Worm (Caenorhabditis elegans) whole organism, L4 larva: ENCODE data around the gene sra-29.

Source experiments
- F26F4.8 ChIP-seq: fragments of 200-800 bp; sonication (Bioruptor generic); conservative IDR thresholded peaks from 2 replicates; pipeline ENCODE4 v1.3.6; 2022; ENCODE audit warnings: missing genetic modification characterization, missing compliant biosample characterization
- F44E2.7 ChIP-seq: fragments of 200-800 bp; sonication (Bioruptor generic); IDR thresholded peaks from 2 replicates; pipeline ENCODE4 v2.1.2; 2022; ENCODE audit warnings: missing genetic modification characterization, missing compliant biosample characterization
- R02D3.7 ChIP-seq: fragments of 150-350 bp; sonication (generic microtip); optimal IDR thresholded peaks from 3 replicates; lab custom pipeline; 2014; ENCODE audit warnings: missing biosample characterization, missing genetic modification characterization
- Y105C5A.15 ChIP-seq: fragments of 200-800 bp; sonication (Bioruptor generic); IDR thresholded peaks from 2 replicates; pipeline ENCODE4 v1.3.6; 2022; ENCODE audit warnings: missing genetic modification characterization, missing compliant biosample characterization
- Y75B8A.6 ChIP-seq: fragments of 200-800 bp; sonication (Bioruptor generic); IDR thresholded peaks from 2 replicates; pipeline ENCODE4 v1.3.6; 2022; ENCODE audit warnings: missing genetic modification reagents, missing genetic modification characterization, missing compliant biosample characterization
- ZK337.2 ChIP-seq: fragments of 200-800 bp; sonication (Bioruptor generic); IDR thresholded peaks from 2 replicates; pipeline ENCODE4 v1.3.6; 2022; ENCODE audit warnings: missing genetic modification reagents, missing genetic modification characterization, missing compliant biosample characterization
- aha-1 ChIP-seq: fragments of 150-350 bp; peaks from one replicate; lab custom pipeline; 2014; ENCODE audit warnings: missing biosample characterization, missing genetic modification characterization
- ama-1 ChIP-seq: fragments of 150-350 bp; optimal IDR thresholded peaks from 2 replicates; lab custom pipeline; 2014; ENCODE audit warnings: inconsistent platforms, mixed read lengths
- arid-1 ChIP-seq: fragments of 200-800 bp; sonication (Bioruptor generic); conservative IDR thresholded peaks from 2 replicates; pipeline ENCODE4 v1.3.6; 2022; ENCODE audit warnings: missing genetic modification reagents, missing genetic modification characterization, missing compliant biosample characterization
- ceh-20 ChIP-seq: fragments of 200-800 bp; sonication (Bioruptor generic); IDR thresholded peaks from 2 replicates; pipeline ENCODE4 v1.3.6; 2022; ENCODE audit warnings: missing genetic modification reagents, missing genetic modification characterization, missing compliant biosample characterization
- ceh-62 ChIP-seq: sonication (generic microtip); optimal IDR thresholded peaks from 2 replicates; lab custom pipeline; 2017; ENCODE audit warnings: missing biosample characterization, missing genetic modification characterization
- ctbp-1 ChIP-seq: fragments of 200-800 bp; sonication (Bioruptor generic); IDR thresholded peaks from 2 replicates; pipeline ENCODE4 v1.3.6; 2022; ENCODE audit warnings: missing genetic modification reagents, missing genetic modification characterization, missing compliant biosample characterization
- daf-16 ChIP-seq, 3 experiments: sonication (generic microtip); optimal IDR thresholded peaks; 2 replicates each; lab custom pipeline; 2016 to 2017; ENCODE audit warnings: missing genetic modification characterization in 3 of 3, missing genetic modification reagents in 3 of 3, mild to moderate bottlenecking in 2 of 3, missing compliant biosample characterization in 2 of 3, missing biosample characterization in 1 of 3, moderate library complexity in 1 of 3
- daf-8 ChIP-seq: fragments of 200-800 bp; sonication (Bioruptor generic); IDR thresholded peaks from 2 replicates; pipeline ENCODE4 v1.3.6; 2022; ENCODE audit warnings: missing genetic modification characterization, missing compliant biosample characterization
- dmd-6 ChIP-seq: fragments of 200-800 bp; sonication (Bioruptor generic); IDR thresholded peaks from 2 replicates; pipeline ENCODE4 v1.3.6; 2022; ENCODE audit warnings: missing genetic modification reagents, missing genetic modification characterization, missing compliant biosample characterization
- dmd-8 ChIP-seq: fragments of 200-800 bp; sonication (Bioruptor generic); IDR thresholded peaks from 2 replicates; pipeline ENCODE4 v1.3.6; 2022; ENCODE audit warnings: missing genetic modification characterization, missing compliant biosample characterization
- dpl-1 ChIP-seq: fragments of 150-350 bp; optimal IDR thresholded peaks from 2 replicates; lab custom pipeline; 2014; ENCODE audit warnings: missing biosample characterization, missing genetic modification reagents, missing genetic modification characterization
- duxl-1 ChIP-seq: sonication (generic microtip); optimal IDR thresholded peaks from 2 replicates; lab custom pipeline; 2016; ENCODE audit warnings: mild to moderate bottlenecking, missing genetic modification characterization, moderate library complexity, missing compliant biosample characterization; ENCODE audit not compliant: poor library complexity
- dve-1 ChIP-seq: sonication (generic microtip); optimal IDR thresholded peaks from 2 replicates; lab custom pipeline; 2017; ENCODE audit warnings: antibody characterized with exemption, mild to moderate bottlenecking, missing genetic modification characterization, missing compliant biosample characterization; ENCODE audit not compliant: insufficient read depth
- egl-43 ChIP-seq: fragments of 200-800 bp; sonication (Bioruptor generic); IDR thresholded peaks from 2 replicates; pipeline ENCODE4 v1.3.6; 2022; ENCODE audit warnings: missing genetic modification reagents, missing genetic modification characterization, missing compliant biosample characterization
- fkh-10 ChIP-seq: fragments of 150-350 bp; optimal IDR thresholded peaks from 2 replicates; lab custom pipeline; 2014; ENCODE audit warnings: missing biosample characterization, missing genetic modification reagents, missing genetic modification characterization
- fos-1 ChIP-seq: fragments of 150-350 bp; optimal IDR thresholded peaks from 2 replicates; lab custom pipeline; 2014; ENCODE audit warnings: missing biosample characterization, missing genetic modification characterization
- hif-1 ChIP-seq, 2 experiments: sonication (generic microtip); optimal IDR thresholded peaks; 2 replicates each; lab custom pipeline; 2016 to 2017; ENCODE audit warnings: missing compliant biosample characterization in 2 of 2, missing genetic modification characterization in 2 of 2, missing genetic modification reagents in 2 of 2, missing genotype in 2 of 2, mild to moderate bottlenecking in 1 of 2
- hlh-11 ChIP-seq: fragments of 200-800 bp; sonication (Bioruptor generic); optimal IDR thresholded peaks from 2 replicates; lab custom pipeline; 2018; ENCODE audit warnings: mild to moderate bottlenecking, missing genetic modification characterization, missing compliant biosample characterization
- hlh-30 ChIP-seq: sonication (generic microtip); optimal IDR thresholded peaks from 2 replicates; lab custom pipeline; 2017; ENCODE audit warnings: antibody characterized with exemption, mild to moderate bottlenecking, missing genetic modification characterization, missing compliant biosample characterization; ENCODE audit not compliant: insufficient read depth
- lin-1 ChIP-seq: fragments of 200-800 bp; sonication (Bioruptor generic); IDR thresholded peaks from 2 replicates; pipeline ENCODE4 v1.3.6; 2022; ENCODE audit warnings: missing genetic modification reagents, missing genetic modification characterization, missing compliant biosample characterization
- lin-13 ChIP-seq: fragments of 150-350 bp; optimal IDR thresholded peaks from 2 replicates; lab custom pipeline; 2014; ENCODE audit warnings: missing biosample characterization, missing genetic modification reagents, missing genetic modification characterization
- lin-29 ChIP-seq: fragments of 200-800 bp; sonication (Bioruptor generic); IDR thresholded peaks from 2 replicates; pipeline ENCODE4 v1.3.6; 2022; ENCODE audit warnings: missing genetic modification reagents, missing genetic modification characterization, missing compliant biosample characterization
- lin-39 ChIP-seq: fragments of 150-350 bp; optimal IDR thresholded peaks from 2 replicates; lab custom pipeline; 2014; ENCODE audit warnings: missing biosample characterization, missing genetic modification reagents, missing genetic modification characterization
- lir-3 ChIP-seq: sonication (generic microtip); optimal IDR thresholded peaks from 2 replicates; lab custom pipeline; 2016; ENCODE audit warnings: mild to moderate bottlenecking, missing genetic modification characterization, missing compliant biosample characterization
- madf-9 ChIP-seq: fragments of 200-800 bp; sonication (Bioruptor generic); conservative IDR thresholded peaks from 2 replicates; pipeline ENCODE4 v1.3.6; 2022; ENCODE audit warnings: missing genetic modification reagents, missing genetic modification characterization, missing compliant biosample characterization
- mdt-29 ChIP-seq: fragments of 200-800 bp; sonication (Bioruptor generic); IDR thresholded peaks from 2 replicates; pipeline ENCODE4 v1.3.6; 2022; ENCODE audit warnings: missing genetic modification reagents, missing genetic modification characterization, missing compliant biosample characterization
- mxl-3 ChIP-seq: fragments of 200-800 bp; sonication (Bioruptor generic); optimal IDR thresholded peaks from 2 replicates; lab custom pipeline; 2018; ENCODE audit warnings: mild to moderate bottlenecking, missing genetic modification characterization, missing compliant biosample characterization
- nhr-11 ChIP-seq: fragments of 150-350 bp; optimal IDR thresholded peaks from 2 replicates; lab custom pipeline; 2014; ENCODE audit warnings: missing biosample characterization, missing genetic modification characterization
- nhr-6 ChIP-seq: fragments of 150-350 bp; optimal IDR thresholded peaks from 2 replicates; lab custom pipeline; 2014; ENCODE audit warnings: missing biosample characterization, missing genetic modification characterization
- nhr-76 ChIP-seq: fragments of 150-350 bp; optimal IDR thresholded peaks from 2 replicates; lab custom pipeline; 2014; ENCODE audit warnings: missing biosample characterization, missing genetic modification characterization
- sdz-12 ChIP-seq: fragments of 200-800 bp; sonication (Bioruptor generic); optimal IDR thresholded peaks from 2 replicates; lab custom pipeline; 2018; ENCODE audit warnings: mild to moderate bottlenecking, missing genetic modification characterization, missing compliant biosample characterization
- spr-1 ChIP-seq: sonication (generic microtip); optimal IDR thresholded peaks from 2 replicates; lab custom pipeline; 2016; ENCODE audit warnings: mild to moderate bottlenecking, missing genetic modification characterization, missing compliant biosample characterization
- spr-3 ChIP-seq: fragments of 200-800 bp; sonication (Bioruptor generic); optimal IDR thresholded peaks from 2 replicates; lab custom pipeline; 2018; ENCODE audit warnings: mild to moderate bottlenecking, missing genetic modification characterization, missing compliant biosample characterization
- tag-97 ChIP-seq: fragments of 200-800 bp; sonication (Bioruptor generic); IDR thresholded peaks from 2 replicates; pipeline ENCODE4 v1.3.6; 2022; ENCODE audit warnings: missing genetic modification characterization, missing compliant biosample characterization
- tra-1 ChIP-seq: fragments of 200-800 bp; sonication (Bioruptor generic); IDR thresholded peaks from 2 replicates; pipeline ENCODE4 v1.3.6; 2022; ENCODE audit warnings: missing genetic modification reagents, missing genetic modification characterization, missing compliant biosample characterization
- unc-39 ChIP-seq: sonication (generic microtip); optimal IDR thresholded peaks from 2 replicates; lab custom pipeline; 2017; ENCODE audit warnings: missing biosample characterization, missing genetic modification characterization
- vab-7 ChIP-seq: fragments of 200-800 bp; sonication (Bioruptor generic); IDR thresholded peaks from 2 replicates; pipeline ENCODE4 v1.3.6; 2022; ENCODE audit warnings: missing genetic modification reagents, missing genetic modification characterization, missing compliant biosample characterization
- zfp-2 ChIP-seq: sonication (generic microtip); optimal IDR thresholded peaks from 2 replicates; lab custom pipeline; 2016; ENCODE audit warnings: mild to moderate bottlenecking, missing genetic modification characterization, missing compliant biosample characterization
- zip-11 ChIP-seq: fragments of 200-800 bp; sonication (Bioruptor generic); IDR thresholded peaks from 2 replicates; pipeline ENCODE4 v1.3.6; 2022; ENCODE audit warnings: missing genetic modification characterization, missing compliant biosample characterization
- zip-2 ChIP-seq: fragments of 150-350 bp; optimal IDR thresholded peaks from 2 replicates; lab custom pipeline; 2014; ENCODE audit warnings: missing biosample characterization, missing genetic modification characterization
- ztf-11 ChIP-seq: fragments of 150-350 bp; optimal IDR thresholded peaks from 2 replicates; lab custom pipeline; 2014; ENCODE audit warnings: missing biosample characterization, missing genetic modification characterization
- ztf-7 ChIP-seq: fragments of 150-350 bp; optimal IDR thresholded peaks from 2 replicates; lab custom pipeline; 2014; ENCODE audit warnings: missing biosample characterization, missing genetic modification characterization

Gene sra-29

DNA sequence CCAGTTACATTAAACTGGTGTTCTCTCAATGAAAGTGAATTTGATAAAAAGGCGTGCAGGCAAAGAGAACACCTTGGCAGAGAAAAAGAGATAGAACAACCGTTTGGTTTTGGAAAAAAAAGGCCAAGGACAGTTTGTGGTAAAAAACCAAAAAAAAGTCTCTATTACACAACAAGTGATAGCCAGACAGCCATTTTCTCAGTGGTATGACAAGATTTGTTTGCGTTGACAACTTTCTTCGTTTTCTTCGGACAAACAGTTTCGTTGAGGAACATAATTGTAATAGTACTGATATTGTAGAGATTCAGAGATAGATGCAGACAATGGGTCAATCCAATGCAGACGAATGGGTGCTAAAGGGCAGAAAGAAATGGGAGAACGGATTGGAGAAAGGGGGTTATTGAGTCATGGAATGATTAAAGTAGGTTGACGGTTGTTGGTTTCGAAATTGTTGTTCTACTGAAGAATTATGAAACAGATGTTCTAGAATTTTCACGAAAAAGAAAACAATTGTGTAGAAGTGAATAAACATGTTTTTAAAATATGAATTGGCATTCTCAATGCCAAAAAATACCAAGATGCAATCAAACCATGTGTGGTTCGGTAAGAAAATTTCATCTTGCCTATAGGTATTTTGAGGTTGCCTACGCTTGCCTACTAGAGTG lies 13.2 kb downstream of the sra-29 start (continued):
- TF ChIP-seq lin-29 (GFP tag; lab: Robert Waterston, UW) (0 out of 2 replicates have a peak, but pooled peaks have one; percentile 37), mxl-3 (GFP tag; lab: Kevin White, UChicago) (peak; percentile 37), arid-1 (GFP tag; lab: Robert Waterston, UW) (no peak), ztf-11 (no peak), dmd-6 (no peak; the same call in 1 of the 2 replicates), vab-7 (GFP tag; lab: Robert Waterston, UW) (no peak), hlh-11 (peak; percentile 61), spr-1 (tag; lab: Kevin White, UChicago) (no peak), Y75B8A.6 (GFP tag; lab: Robert Waterston, UW) (no peak), Y105C5A.15 (GFP tag; lab: Robert Waterston, UW) (no peak), hlh-30 (tag; lab: Kevin White, UChicago) (no peak), hif-1 (tag; optimal IDR thresholded peaks at IDR 0.05; lab: Kevin White, UChicago) (no peak), lin-1 (GFP tag; lab: Robert Waterston, UW) (no peak), nhr-6 (tag; lab: Kevin White, UChicago) (no peak), lin-13 (GFP tag; lab: Kevin White, UChicago) (no peak), zip-11 (GFP tag; lab: Robert Waterston, UW) (no peak)

ce11 chrII:6561300-6561699 lies 14.2 kb downstream of the sra-29 start, which contains the start of gene F18C5.10:
TSS of gene F18C5.10 (minus strand) at chrII:6561444.
- TF ChIP-seq egl-43 (GFP tag; lab: Robert Waterston, UW): no peak
- no peak for TF ChIP-seq mdt-29 (GFP tag; lab: Robert Waterston, UW)
- TF ChIP-seq unc-39 (tag; lab: Kevin White, UChicago): no peak
- no peak for TF ChIP-seq fkh-10 (GFP tag; lab: Kevin White, UChicago)
- no peak for TF ChIP-seq daf-8 (GFP tag; lab: Robert Waterston, UW)
- no peak for TF ChIP-seq ceh-62 (tag; lab: Kevin White, UChicago)
- no peak for TF ChIP-seq sdz-12 (GFP tag; lab: Kevin White, UChicago)
- TF ChIP-seq tra-1 (GFP tag; lab: Robert Waterston, UW): 0 out of 2 replicates have a peak, but pooled peaks have one; percentile 54
- no peak for TF ChIP-seq madf-9
- peak; percentile 18 for TF ChIP-seq dve-1 (tag; lab: Kevin White, UChicago)
- TF ChIP-seq fos-1: no peak
- no peak for TF ChIP-seq R02D3.7 (tag; lab: Kevin White, UChicago)
- no peak for TF ChIP-seq Y75B8A.6 (GFP tag; lab: Robert Waterston, UW)
- no peak for TF ChIP-seq zip-2 (tag; lab: Kevin White, UChicago)
- 0 out of 2 replicates have a peak, but pooled peaks have one; percentile 12 for TF ChIP-seq dmd-6
- peak; percentile 10 for TF ChIP-seq hlh-11
- no peak for TF ChIP-seq ceh-20 (GFP tag; lab: Robert Waterston, UW)
- TF ChIP-seq dmd-8 (GFP tag; lab: Robert Waterston, UW): no peak
- TF ChIP-seq nhr-76 (tag; lab: Kevin White, UChicago): no peak
- no peak for TF ChIP-seq dpl-1 (GFP tag; lab: Kevin White, UChicago)
- TF ChIP-seq lir-3 (tag; lab: Kevin White, UChicago): no peak
- TF ChIP-seq aha-1 (tag; lab: Kevin White, UChicago): no peak
- no peak for TF ChIP-seq arid-1 (GFP tag; lab: Robert Waterston, UW)
- TF ChIP-seq ZK337.2: 0 out of 2 replicates have a peak, but pooled peaks have one; percentile 3
- TF ChIP-seq lin-39 (tag; lab: Kevin White, UChicago): no peak
- peak; percentile 79 for TF ChIP-seq ama-1 (lab: Kevin White, UChicago)
- no peak for TF ChIP-seq duxl-1 (tag; lab: Kevin White, UChicago)
- TF ChIP-seq ztf-7 (tag; lab: Kevin White, UChicago): no peak
- no peak for TF ChIP-seq spr-3
- TF ChIP-seq F26F4.8: no peak
- TF ChIP-seq ztf-11: no peak
- TF ChIP-seq zfp-2 (tag; lab: Kevin White, UChicago): no peak
- no peak for TF ChIP-seq tag-97 (GFP tag; lab: Robert Waterston, UW)
- no peak for TF ChIP-seq ctbp-1 (GFP tag; lab: Robert Waterston, UW)
- TF ChIP-seq F44E2.7 (GFP tag; lab: Robert Waterston, UW): no peak
- TF ChIP-seq nhr-11 (tag; lab: Kevin White, UChicago): peak; percentile 35
- TF ChIP-seq hlh-30 (tag; lab: Kevin White, UChicago): peak; percentile 91
- TF ChIP-seq daf-16 (GFP tag; optimal IDR thresholded peaks at IDR 0.05; lab: Kevin White, UChicago): no peak
- TF ChIP-seq daf-16 (tag; optimal IDR thresholded peaks at IDR 0.05; lab: Kevin White, UChicago): peak; percentile 20
